Fruit fly (Drosophila melanogaster): ENCODE measurements around the gene Caf1-180.

Gene Caf1-180

DNA sequence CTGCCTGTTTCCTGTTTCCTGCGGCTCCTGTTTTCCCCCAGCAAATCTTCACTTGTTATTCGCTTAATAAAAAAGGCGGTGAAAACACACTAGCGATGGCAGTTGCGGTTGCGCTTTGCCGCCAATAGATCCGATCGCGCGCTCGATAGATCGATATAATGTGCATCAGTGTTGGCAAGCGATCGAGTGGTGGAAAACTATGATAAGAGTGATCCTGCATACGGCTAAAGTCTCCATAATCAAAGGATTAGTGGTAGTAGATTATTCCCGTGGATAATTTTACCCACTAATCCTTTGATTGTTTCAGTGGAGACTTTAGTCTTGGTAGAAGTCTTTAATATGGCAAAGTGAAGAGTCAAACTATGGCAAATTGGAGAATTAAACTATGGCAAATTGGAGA, at the start of gene Caf1-180:
Gene Caf1-180 (minus strand): TSS at position 99 of the 400 bp plus-strand sequence.
- no peak for TF ChIP-seq Sin3A (optimal IDR thresholded peaks at IDR 0.05)
- no peak for TF ChIP-seq h (optimal IDR thresholded peaks at IDR 0.05)
- no peak for TF ChIP-seq Myc (optimal IDR thresholded peaks at IDR 0.05)
- TF ChIP-seq insv (optimal IDR thresholded peaks at IDR 0.05): no peak
- TF ChIP-seq psq (optimal IDR thresholded peaks at IDR 0.05): no peak
- TF ChIP-seq ttk (optimal IDR thresholded peaks at IDR 0.05): no peak

dm6 chrX:8655228-8655627, 49.1 kb upstream of the Caf1-180 start:
- TF ChIP-seq psq (optimal IDR thresholded peaks at IDR 0.05) (no peak), ttk (optimal IDR thresholded peaks at IDR 0.05) (no peak), insv (optimal IDR thresholded peaks at IDR 0.05) (no peak), Sin3A (optimal IDR thresholded peaks at IDR 0.05) (no peak), Myc (optimal IDR thresholded peaks at IDR 0.05) (no peak), h (optimal IDR thresholded peaks at IDR 0.05) (no peak)

DNA sequence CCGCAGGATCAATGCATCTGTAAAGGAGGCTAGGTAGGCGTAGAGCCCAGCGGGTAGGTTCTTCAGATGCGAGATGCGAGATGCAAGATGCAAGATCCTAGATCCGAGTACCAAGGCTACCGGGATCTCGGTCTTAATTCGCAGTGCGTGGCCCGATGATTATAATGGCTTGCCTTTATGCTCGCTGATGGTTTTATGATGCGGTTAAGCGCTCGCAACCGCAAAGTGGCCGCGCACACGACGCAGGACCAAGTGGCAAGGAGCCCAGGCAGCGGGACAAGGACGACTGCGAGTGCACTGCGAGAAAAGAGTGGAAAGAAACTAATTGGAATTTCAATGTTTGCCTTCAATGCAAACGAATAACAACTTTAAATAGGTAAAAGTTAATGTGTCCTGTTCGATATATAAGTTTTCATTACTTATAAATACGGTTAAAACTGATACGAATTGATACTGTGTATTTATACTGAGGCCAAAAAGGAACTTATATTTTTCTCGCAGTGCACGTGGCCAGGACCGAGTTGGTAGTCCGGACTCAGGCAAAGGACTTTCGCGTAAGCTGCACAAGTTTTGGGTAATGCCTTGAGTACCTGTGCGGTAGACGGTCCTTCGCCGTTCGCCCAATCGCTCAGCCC, 48.0 kb upstream of the Caf1-180 start:
- TF ChIP-seq Myc (optimal IDR thresholded peaks at IDR 0.05): no peak
- no peak for TF ChIP-seq psq (optimal IDR thresholded peaks at IDR 0.05)

- TF ChIP-seq Sin3A (optimal IDR thresholded peaks at IDR 0.05) (no peak), h (optimal IDR thresholded peaks at IDR 0.05) (no peak), ttk (optimal IDR thresholded peaks at IDR 0.05) (no peak), psq (optimal IDR thresholded peaks at IDR 0.05) (no peak), insv (optimal IDR thresholded peaks at IDR 0.05) (no peak), Myc (optimal IDR thresholded peaks at IDR 0.05) (no peak)
Observed at dm6 chrX:8650631-8651133, 44.6 kb upstream of the Caf1-180 start, which contains the start of gene oc. oc (minus strand) TSS chrX:8650681.

dm6 chrX:8640636-8641216, 34.6 kb upstream of the Caf1-180 start:
- TF ChIP-seq ttk (optimal IDR thresholded peaks at IDR 0.05): no peak
- no peak for TF ChIP-seq psq (optimal IDR thresholded peaks at IDR 0.05)
- no peak for TF ChIP-seq Sin3A (optimal IDR thresholded peaks at IDR 0.05)
- TF ChIP-seq insv (optimal IDR thresholded peaks at IDR 0.05): no peak
- TF ChIP-seq h (optimal IDR thresholded peaks at IDR 0.05): no peak
- no peak for TF ChIP-seq Myc (optimal IDR thresholded peaks at IDR 0.05)

dm6 chrX:8637013-8637412, 30.9 kb upstream of the Caf1-180 start:
- TF ChIP-seq psq (optimal IDR thresholded peaks at IDR 0.05): no peak
- no peak for TF ChIP-seq h (optimal IDR thresholded peaks at IDR 0.05)
- TF ChIP-seq ttk (optimal IDR thresholded peaks at IDR 0.05): no peak
- no peak for TF ChIP-seq Myc (optimal IDR thresholded peaks at IDR 0.05)
- no peak for TF ChIP-seq Sin3A (optimal IDR thresholded peaks at IDR 0.05)
- TF ChIP-seq insv (optimal IDR thresholded peaks at IDR 0.05): no peak

DNA sequence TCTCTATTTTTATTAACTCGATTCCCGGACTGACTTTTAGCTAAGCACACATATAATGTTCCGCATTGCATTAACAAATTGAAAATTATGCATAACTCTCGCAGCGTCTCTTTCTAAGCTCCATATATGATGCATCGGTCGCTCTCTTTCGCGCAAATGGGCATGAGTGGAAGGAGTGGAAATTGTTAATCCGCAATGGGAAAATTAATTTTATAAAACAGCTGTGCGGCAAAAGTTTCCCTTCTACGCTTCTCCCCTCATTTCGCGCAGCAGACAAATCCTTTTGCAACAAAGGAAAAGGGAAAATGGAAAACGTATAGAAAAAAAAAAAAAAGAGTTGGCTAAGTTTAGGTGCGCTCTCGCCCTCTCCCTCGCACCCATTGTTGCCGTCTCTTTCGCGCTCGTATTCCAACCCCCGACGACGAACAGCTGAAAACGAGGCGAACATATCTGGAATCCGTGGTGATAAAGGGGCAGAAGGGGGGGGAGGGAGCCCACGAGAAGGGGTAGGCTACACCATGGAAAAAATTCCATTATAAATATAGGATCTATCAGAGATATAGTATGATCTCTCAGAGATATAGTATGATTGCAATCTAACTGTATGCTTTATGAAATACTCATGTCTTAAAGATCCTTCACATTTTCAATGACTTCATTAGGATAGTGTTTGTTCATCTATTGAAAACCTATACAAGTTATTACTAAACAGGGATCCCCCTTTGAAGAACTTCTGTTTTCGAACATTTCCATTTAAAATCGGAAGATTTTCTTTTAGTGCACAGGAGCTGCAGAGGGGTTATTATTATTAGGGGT, 30.2 kb upstream of the Caf1-180 start:
- no peak for TF ChIP-seq Sin3A (optimal IDR thresholded peaks at IDR 0.05)
- TF ChIP-seq ttk (optimal IDR thresholded peaks at IDR 0.05): no peak
- TF ChIP-seq insv (optimal IDR thresholded peaks at IDR 0.05): no peak
- TF ChIP-seq Myc (optimal IDR thresholded peaks at IDR 0.05): no peak
- TF ChIP-seq psq (optimal IDR thresholded peaks at IDR 0.05): no peak
- no peak for TF ChIP-seq h (optimal IDR thresholded peaks at IDR 0.05)

DNA sequence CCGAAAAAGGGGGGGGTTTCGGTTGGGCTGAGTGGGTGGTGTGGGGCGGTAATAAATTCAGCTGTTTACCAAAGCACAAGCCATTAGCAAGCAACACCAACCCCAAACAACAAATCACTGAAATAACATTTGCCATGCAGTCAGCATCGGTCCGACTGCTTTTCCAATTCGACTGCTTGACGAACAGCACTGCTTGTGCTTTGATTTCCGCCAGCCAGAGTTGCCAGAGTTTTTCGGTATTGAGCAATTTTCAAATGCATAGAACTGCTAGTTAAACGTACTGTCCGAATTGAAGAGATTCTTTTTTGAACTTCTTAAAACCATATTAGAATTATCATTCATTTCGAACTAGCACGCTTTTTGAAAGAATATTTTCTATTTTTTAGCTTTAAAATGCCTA, 28.7 kb upstream of the Caf1-180 start:
- TF ChIP-seq h (optimal IDR thresholded peaks at IDR 0.05): no peak
- TF ChIP-seq psq (optimal IDR thresholded peaks at IDR 0.05): no peak
- TF ChIP-seq Sin3A (optimal IDR thresholded peaks at IDR 0.05): no peak
- no peak for TF ChIP-seq ttk (optimal IDR thresholded peaks at IDR 0.05)
- no peak for TF ChIP-seq Myc (optimal IDR thresholded peaks at IDR 0.05)
- no peak for TF ChIP-seq insv (optimal IDR thresholded peaks at IDR 0.05)

- TF ChIP-seq insv (optimal IDR thresholded peaks at IDR 0.05) (no peak), psq (optimal IDR thresholded peaks at IDR 0.05) (no peak), ttk (optimal IDR thresholded peaks at IDR 0.05) (no peak), Myc (optimal IDR thresholded peaks at IDR 0.05) (no peak), Sin3A (optimal IDR thresholded peaks at IDR 0.05) (no peak), h (optimal IDR thresholded peaks at IDR 0.05) (no peak)
Observed at dm6 chrX:8627171-8627570, 21.1 kb upstream of the Caf1-180 start.

dm6 chrX:8624867-8625266, 18.8 kb upstream of the Caf1-180 start:
- TF ChIP-seq insv (optimal IDR thresholded peaks at IDR 0.05) (no peak), psq (optimal IDR thresholded peaks at IDR 0.05) (no peak), Sin3A (optimal IDR thresholded peaks at IDR 0.05) (no peak), Myc (optimal IDR thresholded peaks at IDR 0.05) (no peak), h (optimal IDR thresholded peaks at IDR 0.05) (no peak), ttk (optimal IDR thresholded peaks at IDR 0.05) (no peak)

DNA sequence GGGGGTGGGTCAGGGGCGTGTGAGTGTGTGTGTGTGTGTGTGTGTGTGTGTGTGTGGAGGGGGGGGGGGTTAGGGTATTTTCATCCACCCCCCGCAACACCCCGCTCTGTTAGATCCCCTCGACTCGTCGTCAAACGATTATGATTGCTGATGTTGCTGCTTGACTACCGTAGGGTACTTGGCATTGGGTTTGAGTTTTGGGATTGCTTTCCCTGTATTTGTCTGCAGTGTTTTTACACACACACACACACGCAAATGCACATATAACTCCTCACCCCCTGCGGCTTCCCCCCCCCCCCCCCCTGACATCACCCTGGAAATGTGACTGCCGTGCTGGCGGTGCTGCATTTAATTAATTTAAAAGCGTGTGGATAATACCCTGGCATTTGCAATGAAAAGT, 16.3 kb upstream of the Caf1-180 start:
- TF ChIP-seq psq (optimal IDR thresholded peaks at IDR 0.05) (no peak), h (optimal IDR thresholded peaks at IDR 0.05) (no peak), Sin3A (optimal IDR thresholded peaks at IDR 0.05) (no peak), ttk (optimal IDR thresholded peaks at IDR 0.05) (no peak), Myc (optimal IDR thresholded peaks at IDR 0.05) (no peak), insv (optimal IDR thresholded peaks at IDR 0.05) (no peak)

DNA sequence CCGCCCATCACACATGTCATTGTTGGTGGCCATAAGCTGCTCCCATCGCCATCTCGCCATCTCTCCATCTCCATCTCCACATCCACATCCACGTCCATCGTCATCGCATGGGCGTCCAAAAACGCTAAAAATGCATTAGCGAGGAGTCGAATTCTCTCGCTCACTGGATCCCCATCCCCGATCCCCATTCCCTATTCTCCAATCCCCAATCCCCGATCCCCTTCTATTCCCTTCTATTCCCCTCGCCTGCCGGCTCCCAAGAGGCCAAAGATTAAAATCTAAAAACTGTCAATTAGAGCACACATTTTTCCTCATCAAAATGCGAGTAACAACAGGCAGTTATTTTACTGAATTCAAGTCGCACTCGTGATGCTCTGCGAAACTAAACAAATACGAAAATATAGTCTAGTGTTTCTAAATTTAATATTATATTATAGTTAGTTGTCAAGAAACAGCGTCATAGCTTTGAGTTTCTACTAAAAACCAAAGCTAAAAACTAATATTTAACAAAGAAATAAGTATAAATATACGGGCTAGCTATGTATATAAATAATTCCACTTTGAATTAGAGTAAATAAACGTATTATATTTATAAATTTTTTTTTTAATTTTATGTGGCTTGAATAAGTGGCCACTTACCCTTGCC, 10.8 kb upstream of the Caf1-180 start:
- TF ChIP-seq ttk (optimal IDR thresholded peaks at IDR 0.05) (no peak), insv (optimal IDR thresholded peaks at IDR 0.05) (no peak), Myc (optimal IDR thresholded peaks at IDR 0.05) (no peak), h (optimal IDR thresholded peaks at IDR 0.05) (no peak), psq (optimal IDR thresholded peaks at IDR 0.05) (no peak), Sin3A (optimal IDR thresholded peaks at IDR 0.05) (no peak)

Measured in Kc167 (cell line).